Worm (Caenorhabditis elegans) whole organism, L4 larva: Measurements from ENCODE around the gene pvf-1.

Source experiments
- Y75B8A.6 ChIP-seq: fragments of 200-800 bp; sonication (Bioruptor generic); IDR thresholded peaks from 2 replicates; pipeline ENCODE4 v1.3.6; 2022; ENCODE audit warnings: missing genetic modification reagents, missing genetic modification characterization, missing compliant biosample characterization
- aha-1 ChIP-seq: fragments of 150-350 bp; peaks from one replicate; lab custom pipeline; 2014; ENCODE audit warnings: missing biosample characterization, missing genetic modification characterization
- ceh-62 ChIP-seq: sonication (generic microtip); optimal IDR thresholded peaks from 2 replicates; lab custom pipeline; 2017; ENCODE audit warnings: missing biosample characterization, missing genetic modification characterization
- daf-16 ChIP-seq, 3 experiments: sonication (generic microtip); optimal IDR thresholded peaks; 2 replicates each; lab custom pipeline; 2016 to 2017; ENCODE audit warnings: missing genetic modification characterization in 3 of 3, missing genetic modification reagents in 3 of 3, mild to moderate bottlenecking in 2 of 3, missing compliant biosample characterization in 2 of 3, missing biosample characterization in 1 of 3, moderate library complexity in 1 of 3
- daf-19 ChIP-seq: fragments of 200-800 bp; sonication (Bioruptor generic); conservative IDR thresholded peaks from 2 replicates; pipeline ENCODE4 v1.3.6; 2022; ENCODE audit warnings: missing genetic modification characterization, missing compliant biosample characterization
- dmd-8 ChIP-seq: fragments of 200-800 bp; sonication (Bioruptor generic); IDR thresholded peaks from 2 replicates; pipeline ENCODE4 v1.3.6; 2022; ENCODE audit warnings: missing genetic modification characterization, missing compliant biosample characterization
- dpl-1 ChIP-seq: fragments of 150-350 bp; optimal IDR thresholded peaks from 2 replicates; lab custom pipeline; 2014; ENCODE audit warnings: missing biosample characterization, missing genetic modification reagents, missing genetic modification characterization
- dve-1 ChIP-seq: sonication (generic microtip); optimal IDR thresholded peaks from 2 replicates; lab custom pipeline; 2017; ENCODE audit warnings: antibody characterized with exemption, mild to moderate bottlenecking, missing genetic modification characterization, missing compliant biosample characterization; ENCODE audit not compliant: insufficient read depth
- hmg-1.1 ChIP-seq: fragments of 200-800 bp; sonication (Bioruptor generic); IDR thresholded peaks from 2 replicates; pipeline ENCODE4 v1.3.6; 2022; ENCODE audit warnings: missing genetic modification reagents, missing genetic modification characterization, missing compliant biosample characterization
- jun-1 ChIP-seq: fragments of 150-350 bp; optimal IDR thresholded peaks from 2 replicates; lab custom pipeline; 2014; ENCODE audit warnings: missing biosample characterization, missing genetic modification reagents, missing genetic modification characterization
- lim-7 ChIP-seq: fragments of 200-800 bp; sonication (Bioruptor generic); IDR thresholded peaks from 2 replicates; pipeline ENCODE4 v1.3.6; 2022; ENCODE audit warnings: missing genetic modification characterization, missing compliant biosample characterization
- lin-1 ChIP-seq: fragments of 200-800 bp; sonication (Bioruptor generic); IDR thresholded peaks from 2 replicates; pipeline ENCODE4 v1.3.6; 2022; ENCODE audit warnings: missing genetic modification reagents, missing genetic modification characterization, missing compliant biosample characterization
- lsy-2 ChIP-seq, 2 experiments: fragments of 150-350 bp in 1 of 2; sonication (generic microtip) in 1 of 2; optimal IDR thresholded peaks; 2 replicates each; lab custom pipeline; 2014 to 2017; ENCODE audit warnings: missing biosample characterization in 2 of 2, missing genetic modification characterization in 2 of 2
- mdl-1 ChIP-seq, 2 experiments: fragments of 150-350 bp in 1 of 2; sonication (generic microtip) in 1 of 2; optimal IDR thresholded peaks; 2 replicates each; lab custom pipeline; 2014 to 2017; ENCODE audit warnings: missing biosample characterization in 2 of 2, missing genetic modification characterization in 2 of 2
- mep-1 ChIP-seq: fragments of 150-350 bp; sonication (generic microtip); optimal IDR thresholded peaks from 3 replicates; lab custom pipeline; 2014; ENCODE audit warnings: missing biosample characterization, missing genetic modification characterization
- mes-2 ChIP-seq: sonication (generic microtip); optimal IDR thresholded peaks from 2 replicates; lab custom pipeline; 2016; ENCODE audit warnings: missing genotype, mild to moderate bottlenecking, missing genetic modification characterization, missing compliant biosample characterization; ENCODE audit not compliant: poor library complexity, severe bottlenecking
- nhr-11 ChIP-seq: fragments of 150-350 bp; optimal IDR thresholded peaks from 2 replicates; lab custom pipeline; 2014; ENCODE audit warnings: missing biosample characterization, missing genetic modification characterization
- nhr-28 ChIP-seq: fragments of 150-350 bp; optimal IDR thresholded peaks from 2 replicates; lab custom pipeline; 2014; ENCODE audit warnings: missing biosample characterization, missing genetic modification characterization
- set-16 ChIP-seq: fragments of 200-800 bp; sonication (Bioruptor generic); IDR thresholded peaks from 2 replicates; pipeline ENCODE4 v1.3.6; 2022; ENCODE audit warnings: missing genetic modification reagents, missing genetic modification characterization, missing compliant biosample characterization
- snpc-4 ChIP-seq: fragments of 150-350 bp; optimal IDR thresholded peaks from 2 replicates; lab custom pipeline; 2014; ENCODE audit warnings: missing biosample characterization, missing genetic modification characterization
- tra-1 ChIP-seq: fragments of 200-800 bp; sonication (Bioruptor generic); IDR thresholded peaks from 2 replicates; pipeline ENCODE4 v1.3.6; 2022; ENCODE audit warnings: missing genetic modification reagents, missing genetic modification characterization, missing compliant biosample characterization
- zfp-3 ChIP-seq: fragments of 200-800 bp; sonication (Bioruptor generic); conservative IDR thresholded peaks from 2 replicates; pipeline ENCODE4 v1.3.6; 2022; ENCODE audit warnings: missing genetic modification reagents, missing genetic modification characterization, missing compliant biosample characterization
- zip-2 ChIP-seq: fragments of 150-350 bp; optimal IDR thresholded peaks from 2 replicates; lab custom pipeline; 2014; ENCODE audit warnings: missing biosample characterization, missing genetic modification characterization
- ztf-7 ChIP-seq: fragments of 150-350 bp; optimal IDR thresholded peaks from 2 replicates; lab custom pipeline; 2014; ENCODE audit warnings: missing biosample characterization, missing genetic modification characterization

pvf-1 gene

DNA sequence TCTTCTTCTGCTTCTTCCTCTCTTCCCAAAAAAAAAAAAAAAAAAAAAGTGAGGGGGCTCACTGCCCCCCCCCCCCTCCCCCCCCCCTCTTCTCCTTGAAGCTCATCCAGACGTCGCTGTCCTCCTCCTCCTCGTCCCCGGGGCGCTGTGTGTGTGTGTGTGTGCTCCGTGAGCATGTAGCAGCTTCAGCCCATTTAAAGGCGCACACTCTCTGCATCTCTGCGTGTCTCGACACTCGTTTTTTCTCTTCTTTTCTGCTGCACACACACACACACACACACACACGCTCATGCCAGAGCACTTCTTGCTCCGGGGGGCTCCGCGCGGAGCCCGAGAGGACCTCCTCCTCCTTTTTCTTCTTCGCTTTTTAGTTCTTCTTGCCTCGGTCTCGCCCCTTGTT, 38.3 kb downstream of the pvf-1 start (continued):
- TF ChIP-seq jun-1 (no peak), zip-2 (tag; lab: Kevin White, UChicago) (no peak), snpc-4 (tag; lab: Kevin White, UChicago) (no peak), nhr-28 (tag; lab: Kevin White, UChicago) (no peak), dmd-8 (no peak), mep-1 (peak; percentile 83), nhr-11 (tag; lab: Kevin White, UChicago) (peak; percentile 42), mdl-1 (tag; optimal IDR thresholded peaks at IDR 0.05; lab: Kevin White, UChicago) (peak in 1 of 2 experiments; percentile 53)

DNA sequence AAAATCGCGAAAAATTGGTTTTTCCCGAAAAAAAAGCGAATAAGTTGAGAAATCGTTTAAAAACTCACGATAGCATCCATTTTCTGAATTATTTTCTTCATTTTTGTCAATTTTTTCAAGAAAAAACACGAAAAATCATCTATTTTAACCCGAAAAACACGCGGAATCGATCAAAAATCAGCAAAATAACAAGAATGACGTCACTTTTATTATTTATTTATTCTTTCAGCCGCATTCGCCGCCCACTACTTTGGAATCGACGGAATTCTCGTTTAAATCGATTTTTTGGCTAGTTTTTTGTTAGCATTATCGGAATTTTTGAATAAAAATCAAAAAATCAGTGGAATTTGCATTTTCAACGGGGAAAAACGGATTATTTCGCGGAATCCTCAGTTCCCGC, 46.1 kb downstream of the pvf-1 start, which contains the start of gene Y39A3CL.4:
TSS of gene Y39A3CL.4 (minus strand) at position 101 of the 400 bp plus-strand sequence.
- TF ChIP-seq lim-7 = no peak
- TF ChIP-seq daf-16 (GFP tag; optimal IDR thresholded peaks at IDR 0.05; lab: Kevin White, UChicago) = no peak
- peak; percentile 8 for TF ChIP-seq daf-16 (tag; optimal IDR thresholded peaks at IDR 0.05; lab: Kevin White, UChicago)

DNA sequence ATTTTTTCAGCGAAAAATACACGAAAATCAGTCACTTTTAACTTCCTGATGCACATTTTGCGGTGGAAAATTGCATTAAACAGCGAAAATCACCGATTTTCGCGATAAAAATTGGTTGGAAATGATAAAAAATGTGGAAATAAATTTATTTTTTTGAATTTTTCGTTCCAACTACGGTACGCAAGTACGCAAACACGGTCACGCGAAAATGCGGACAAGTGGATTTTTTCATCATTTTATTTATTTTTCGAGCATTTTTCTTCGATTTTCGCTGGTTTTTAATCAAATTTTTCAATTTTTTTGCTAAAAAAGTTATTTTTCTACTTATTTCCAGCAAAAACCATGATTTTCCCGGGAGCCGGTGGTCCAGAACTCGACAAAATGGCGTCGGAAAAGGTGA, 46.6 kb downstream of the pvf-1 start, which contains the start of gene Y39A3CL.3:
TSS of gene Y39A3CL.3 (plus strand) at position 335 of the 400 bp plus-strand sequence.
- TF ChIP-seq aha-1 (tag; lab: Kevin White, UChicago) = peak; percentile 50
- TF ChIP-seq ceh-62 (tag; lab: Kevin White, UChicago) = no peak
- peak; percentile 51 for TF ChIP-seq dpl-1 (GFP tag; lab: Kevin White, UChicago)
- TF ChIP-seq dve-1 = no peak
- TF ChIP-seq set-16 (GFP tag; lab: Robert Waterston, UW) = no peak
- TF ChIP-seq zfp-3 = no peak
- no peak for TF ChIP-seq Y75B8A.6 (GFP tag; lab: Robert Waterston, UW)
- peak; percentile 3 for TF ChIP-seq mep-1
- no peak for TF ChIP-seq hmg-1.1
- TF ChIP-seq zip-2 (tag; lab: Kevin White, UChicago) = no peak
- no peak for TF ChIP-seq lin-1
- TF ChIP-seq lsy-2 (tag; optimal IDR thresholded peaks at IDR 0.05; lab: Kevin White, UChicago) = peak; percentile 58 to 97
- TF ChIP-seq daf-19 (GFP tag; lab: Robert Waterston, UW) = no peak
- no peak for TF ChIP-seq tra-1
- TF ChIP-seq mes-2 (tag; lab: Kevin White, UChicago) = peak; percentile 58
- TF ChIP-seq ztf-7 (tag; lab: Kevin White, UChicago) = no peak
